Fruit fly (Drosophila melanogaster): Measurements from ENCODE around the gene CG13622.

Gene CG13622

dm6 chr3R:24563039-24563825 is 39.8 kb upstream of the CG13622 start:
- TF ChIP-seq CG34367 (tag; optimal IDR thresholded peaks at IDR 0.05) (no peak), EcR (GFP tag; optimal IDR thresholded peaks at IDR 0.05) (peak; percentile 47)

dm6 chr3R:24562323-24563025 is 39.0 kb upstream of the CG13622 start:
- TF ChIP-seq fd96Ca (GFP tag; IDR thresholded peaks at IDR 0.05) = no peak
- no peak for TF ChIP-seq CG8301 (tag; optimal IDR thresholded peaks at IDR 0.05)
- TF ChIP-seq Ets98B (GFP tag; IDR thresholded peaks at IDR 0.05) = no peak
- TF ChIP-seq CG13204 (GFP tag; optimal IDR thresholded peaks at IDR 0.05) = peak; percentile 16
- peak; percentile 95 for TF ChIP-seq EcR (GFP tag; optimal IDR thresholded peaks at IDR 0.05)

- peak; percentile 9 for TF ChIP-seq Snoo (tag; optimal IDR thresholded peaks at IDR 0.05)
- TF ChIP-seq CG17806 (tag; optimal IDR thresholded peaks at IDR 0.05) = peak; percentile 13
- no peak for TF ChIP-seq CG10348 (GFP tag; IDR thresholded peaks at IDR 0.05)
These were observed 33.6 kb upstream of the CG13622 start for dm6 chr3R:24557020-24557465.

dm6 chr3R:24556554-24556953 is 33.1 kb upstream of the CG13622 start:
- TF ChIP-seq EcR (GFP tag; optimal IDR thresholded peaks at IDR 0.05) = no peak
- TF ChIP-seq CG8301 (tag; optimal IDR thresholded peaks at IDR 0.05) = no peak
- no peak for TF ChIP-seq CG9948 (tag; optimal IDR thresholded peaks at IDR 0.05)
- no peak for TF ChIP-seq CG14655 (GFP tag; optimal IDR thresholded peaks at IDR 0.05)
- TF ChIP-seq CG17806 (tag; optimal IDR thresholded peaks at IDR 0.05) = no peak
- no peak for TF ChIP-seq CG15710 (tag; optimal IDR thresholded peaks at IDR 0.05)
- TF ChIP-seq Snoo (tag; optimal IDR thresholded peaks at IDR 0.05) = no peak
- TF ChIP-seq Ets98B (GFP tag; IDR thresholded peaks at IDR 0.05) = no peak
- no peak for TF ChIP-seq CG8159 (tag; optimal IDR thresholded peaks at IDR 0.05)

dm6 chr3R:24555932-24556331 is 32.5 kb upstream of the CG13622 start:
- TF ChIP-seq CG9948 (tag; optimal IDR thresholded peaks at IDR 0.05) = no peak
- no peak for TF ChIP-seq D1 (tag; optimal IDR thresholded peaks at IDR 0.05)
- no peak for TF ChIP-seq CG17806 (tag; optimal IDR thresholded peaks at IDR 0.05)
- TF ChIP-seq CG34367 (tag; optimal IDR thresholded peaks at IDR 0.05) = no peak
- no peak for TF ChIP-seq CG15710 (tag; optimal IDR thresholded peaks at IDR 0.05)
- no peak for TF ChIP-seq Snoo (tag; optimal IDR thresholded peaks at IDR 0.05)
- TF ChIP-seq Pif1A (GFP tag; optimal IDR thresholded peaks at IDR 0.05) = no peak
- TF ChIP-seq CG10348 (GFP tag; IDR thresholded peaks at IDR 0.05) = no peak
- TF ChIP-seq Ets98B (GFP tag; IDR thresholded peaks at IDR 0.05) = no peak
- no peak for TF ChIP-seq rn (GFP tag; IDR thresholded peaks at IDR 0.05)
- TF ChIP-seq CG32121 (GFP tag; IDR thresholded peaks at IDR 0.05) = no peak
- no peak for TF ChIP-seq CG4496 (GFP tag; IDR thresholded peaks at IDR 0.05)
- no peak for TF ChIP-seq CG12605 (GFP tag; IDR thresholded peaks at IDR 0.05)
- no peak for TF ChIP-seq Pif1B (GFP tag; optimal IDR thresholded peaks at IDR 0.05)
- no peak for TF ChIP-seq fd96Ca (GFP tag; IDR thresholded peaks at IDR 0.05)
- TF ChIP-seq gl (tag; optimal IDR thresholded peaks at IDR 0.05) = no peak
- no peak for TF ChIP-seq CG8301 (tag; optimal IDR thresholded peaks at IDR 0.05)
- no peak for TF ChIP-seq CG14655 (GFP tag; optimal IDR thresholded peaks at IDR 0.05)
- TF ChIP-seq EcR (GFP tag; optimal IDR thresholded peaks at IDR 0.05) = no peak

dm6 chr3R:24555150-24555549 is 31.7 kb upstream of the CG13622 start:
- TF ChIP-seq Pif1B (GFP tag; optimal IDR thresholded peaks at IDR 0.05) (no peak), CG8159 (tag; optimal IDR thresholded peaks at IDR 0.05) (no peak), CG17806 (tag; optimal IDR thresholded peaks at IDR 0.05) (no peak), CG34367 (tag; optimal IDR thresholded peaks at IDR 0.05) (no peak), EcR (GFP tag; optimal IDR thresholded peaks at IDR 0.05) (no peak), CG10348 (GFP tag; IDR thresholded peaks at IDR 0.05) (no peak), Ets98B (GFP tag; IDR thresholded peaks at IDR 0.05) (no peak), CG9948 (tag; optimal IDR thresholded peaks at IDR 0.05) (no peak), CG13204 (GFP tag; optimal IDR thresholded peaks at IDR 0.05) (no peak)

- no peak for TF ChIP-seq CG17806 (tag; optimal IDR thresholded peaks at IDR 0.05)
- TF ChIP-seq fd96Ca (GFP tag; IDR thresholded peaks at IDR 0.05) = no peak
- no peak for TF ChIP-seq CG32121 (GFP tag; IDR thresholded peaks at IDR 0.05)
- no peak for TF ChIP-seq Ets98B (GFP tag; IDR thresholded peaks at IDR 0.05)
- no peak for TF ChIP-seq CG12605 (GFP tag; IDR thresholded peaks at IDR 0.05)
- TF ChIP-seq EcR (GFP tag; optimal IDR thresholded peaks at IDR 0.05) = no peak
- no peak for TF ChIP-seq Pif1B (GFP tag; optimal IDR thresholded peaks at IDR 0.05)
These were observed 27.4 kb upstream of the CG13622 start for dm6 chr3R:24550802-24551391.

All from whole organism, pupa.